Worm (Caenorhabditis elegans) whole organism, L2 larva: ENCODE data around the gene F26G1.5.

Experiments used
- F13H6.1 ChIP-seq: sonication (generic microtip); optimal IDR thresholded peaks from 2 replicates; lab custom pipeline; 2016; ENCODE audit warnings: missing genetic modification characterization, missing compliant biosample characterization
- R02D3.7 ChIP-seq: fragments of 150-350 bp; optimal IDR thresholded peaks from 2 replicates; lab custom pipeline; 2014; ENCODE audit warnings: missing biosample characterization, missing genetic modification characterization
- Y55F3AM.14 ChIP-seq: fragments of 200-800 bp; sonication (Bioruptor generic); optimal IDR thresholded peaks from 2 replicates; lab custom pipeline; 2018; ENCODE audit warnings: mild to moderate bottlenecking, missing genetic modification characterization, missing compliant biosample characterization
- ZK546.5 ChIP-seq: sonication (generic microtip); optimal IDR thresholded peaks from 2 replicates; lab custom pipeline; 2017; ENCODE audit warnings: missing biosample characterization, missing genetic modification characterization
- alr-1 ChIP-seq: fragments of 150-350 bp; optimal IDR thresholded peaks from 2 replicates; lab custom pipeline; 2014; ENCODE audit warnings: missing biosample characterization, missing genetic modification characterization
- aly-2 ChIP-seq: fragments of 150-350 bp; optimal IDR thresholded peaks from 2 replicates; lab custom pipeline; 2014; ENCODE audit warnings: missing biosample characterization, missing genetic modification characterization
- blmp-1 ChIP-seq: sonication (generic microtip); optimal IDR thresholded peaks from 2 replicates; lab custom pipeline; 2017; ENCODE audit warnings: missing genetic modification characterization, mild to moderate bottlenecking, missing compliant biosample characterization, antibody characterized with exemption, moderate library complexity; ENCODE audit not compliant: insufficient read depth
- ceh-16 ChIP-seq: fragments of 150-350 bp; optimal IDR thresholded peaks from 2 replicates; lab custom pipeline; 2014; ENCODE audit warnings: missing biosample characterization, missing genetic modification characterization
- ceh-82 ChIP-seq: fragments of 150-350 bp; optimal IDR thresholded peaks from 2 replicates; lab custom pipeline; 2014; ENCODE audit warnings: missing biosample characterization, missing genetic modification characterization
- crh-2 ChIP-seq: sonication (generic microtip); optimal IDR thresholded peaks from 2 replicates; lab custom pipeline; 2017; ENCODE audit warnings: missing biosample characterization, missing genetic modification characterization
- dmd-4 ChIP-seq: sonication (generic microtip); optimal IDR thresholded peaks from 2 replicates; lab custom pipeline; 2017; ENCODE audit warnings: missing biosample characterization, missing genetic modification characterization
- egl-27 ChIP-seq: sonication (generic microtip); optimal IDR thresholded peaks from 3 replicates; lab custom pipeline; 2017; ENCODE audit warnings: missing biosample characterization, missing genetic modification reagents, missing genetic modification characterization
- elt-3 ChIP-seq: sonication (generic microtip); optimal IDR thresholded peaks from 2 replicates; lab custom pipeline; 2017; ENCODE audit warnings: missing biosample characterization, missing genetic modification characterization
- fos-1 ChIP-seq: fragments of 150-350 bp; optimal IDR thresholded peaks from 2 replicates; lab custom pipeline; 2014; ENCODE audit warnings: missing biosample characterization, missing genetic modification characterization
- gmeb-1 ChIP-seq: fragments of 150-350 bp; optimal IDR thresholded peaks from 2 replicates; lab custom pipeline; 2014; ENCODE audit warnings: missing biosample characterization, missing genetic modification characterization
- lin-13 ChIP-seq: fragments of 150-350 bp; optimal IDR thresholded peaks from 2 replicates; lab custom pipeline; 2014; ENCODE audit warnings: missing biosample characterization, missing genetic modification reagents, missing genetic modification characterization
- lsy-2 ChIP-seq, 2 experiments: fragments of 150-350 bp in 1 of 2; sonication (generic microtip) in 1 of 2; optimal IDR thresholded peaks; 2 replicates each; lab custom pipeline; 2014 to 2017; ENCODE audit warnings: missing biosample characterization in 2 of 2, missing genetic modification characterization in 2 of 2
- mab-5 ChIP-seq: fragments of 150-350 bp; optimal IDR thresholded peaks from 2 replicates; lab custom pipeline; 2014; ENCODE audit warnings: missing biosample characterization, missing genetic modification characterization
- mbf-1 ChIP-seq: sonication (generic microtip); optimal IDR thresholded peaks from 2 replicates; lab custom pipeline; 2017; ENCODE audit warnings: missing biosample characterization, missing genetic modification characterization
- mdl-1 ChIP-seq, 2 experiments: fragments of 150-350 bp in 1 of 2; sonication (generic microtip) in 1 of 2; optimal IDR thresholded peaks; 2 replicates each; lab custom pipeline; 2017; ENCODE audit warnings: missing biosample characterization in 2 of 2, missing genetic modification characterization in 2 of 2
- nhr-10 ChIP-seq: sonication (generic microtip); optimal IDR thresholded peaks from 2 replicates; lab custom pipeline; 2017; ENCODE audit warnings: missing biosample characterization, missing genetic modification characterization
- nhr-11 ChIP-seq: fragments of 150-350 bp; optimal IDR thresholded peaks from 2 replicates; lab custom pipeline; 2014; ENCODE audit warnings: missing biosample characterization, missing genetic modification characterization
- nhr-129 ChIP-seq: fragments of 150-350 bp; optimal IDR thresholded peaks from 2 replicates; lab custom pipeline; 2014; ENCODE audit warnings: missing biosample characterization, missing genetic modification characterization
- nhr-21 ChIP-seq: fragments of 150-350 bp; optimal IDR thresholded peaks from 2 replicates; lab custom pipeline; 2014; ENCODE audit warnings: missing biosample characterization, missing genetic modification characterization
- nhr-23 ChIP-seq: fragments of 150-350 bp; optimal IDR thresholded peaks from 2 replicates; lab custom pipeline; 2014; ENCODE audit warnings: missing biosample characterization, missing genetic modification reagents, missing genetic modification characterization
- nhr-237 ChIP-seq: fragments of 150-350 bp; optimal IDR thresholded peaks from 2 replicates; lab custom pipeline; 2014; ENCODE audit warnings: missing biosample characterization, missing genetic modification characterization
- nhr-25 ChIP-seq: fragments of 150-350 bp; sonication (generic microtip); optimal IDR thresholded peaks from 3 replicates; lab custom pipeline; 2014; ENCODE audit warnings: missing biosample characterization, missing genetic modification characterization
- nhr-77 ChIP-seq: fragments of 150-350 bp; optimal IDR thresholded peaks from 2 replicates; lab custom pipeline; 2014; ENCODE audit warnings: missing biosample characterization, missing genetic modification characterization
- sem-4 ChIP-seq: fragments of 150-350 bp; optimal IDR thresholded peaks from 2 replicates; lab custom pipeline; 2014; ENCODE audit warnings: missing biosample characterization, missing genetic modification reagents, missing genetic modification characterization
- skn-1 ChIP-seq: sonication (generic microtip); optimal IDR thresholded peaks from 2 replicates; lab custom pipeline; 2017; ENCODE audit warnings: missing biosample characterization, missing genetic modification characterization
- sma-3 ChIP-seq: sonication (generic microtip); optimal IDR thresholded peaks from 2 replicates; lab custom pipeline; 2016; ENCODE audit warnings: missing genetic modification reagents, missing genetic modification characterization, missing compliant biosample characterization
- sma-9 ChIP-seq, 2 experiments: fragments of 150-350 bp in 1 of 2; sonication (generic microtip) in 1 of 2; optimal IDR thresholded peaks; 2 replicates each; lab custom pipeline; 2014 to 2016; ENCODE audit warnings: missing genetic modification characterization in 2 of 2, mild to moderate bottlenecking in 1 of 2, missing biosample characterization in 1 of 2, missing compliant biosample characterization in 1 of 2, missing genetic modification reagents in 1 of 2, moderate library complexity in 1 of 2
- snpc-4 ChIP-seq: fragments of 150-350 bp; optimal IDR thresholded peaks from 2 replicates; lab custom pipeline; 2014; ENCODE audit warnings: missing biosample characterization, missing genetic modification characterization
- unc-39 ChIP-seq: fragments of 150-350 bp; optimal IDR thresholded peaks from 2 replicates; lab custom pipeline; 2014; ENCODE audit warnings: missing biosample characterization, missing genetic modification characterization
- unc-55 ChIP-seq: fragments of 150-350 bp; sonication (generic microtip); optimal IDR thresholded peaks from 3 replicates; lab custom pipeline; 2014; ENCODE audit warnings: missing biosample characterization, missing genetic modification reagents, missing genetic modification characterization
- zag-1 ChIP-seq: fragments of 150-350 bp; optimal IDR thresholded peaks from 2 replicates; lab custom pipeline; 2014; ENCODE audit warnings: missing biosample characterization, missing genetic modification characterization
- ztf-1 ChIP-seq: fragments of 200-800 bp; sonication (Bioruptor generic); conservative IDR thresholded peaks from 2 replicates; pipeline ENCODE4 v1.3.6; 2022; ENCODE audit warnings: missing genetic modification characterization, missing compliant biosample characterization
- ztf-4 ChIP-seq: fragments of 150-350 bp; optimal IDR thresholded peaks from 2 replicates; lab custom pipeline; 2014; ENCODE audit warnings: missing biosample characterization, missing genetic modification characterization

The F26G1.5 gene

ce11 chrII:4748374-4748773 lies 22.8 kb downstream of the F26G1.5 start:
- peak; percentile 21 for TF ChIP-seq blmp-1 (tag; lab: Kevin White, UChicago)
- no peak for TF ChIP-seq ceh-82 (tag; lab: Kevin White, UChicago)
- no peak for TF ChIP-seq nhr-129 (tag; lab: Kevin White, UChicago)
- TF ChIP-seq sma-3: peak; percentile 43
- peak; percentile 55 for TF ChIP-seq nhr-25 (tag; lab: Kevin White, UChicago)
- TF ChIP-seq nhr-21 (tag; lab: Kevin White, UChicago): peak; percentile 54
- no peak for TF ChIP-seq mbf-1 (tag; lab: Kevin White, UChicago)
- TF ChIP-seq lin-13 (GFP tag; lab: Kevin White, UChicago): no peak
- TF ChIP-seq sma-9 (GFP tag; optimal IDR thresholded peaks at IDR 0.05; lab: Kevin White, UChicago): peak; percentile 44
- no peak for TF ChIP-seq sma-9 (tag; optimal IDR thresholded peaks at IDR 0.05; lab: Kevin White, UChicago)
- TF ChIP-seq unc-55 (GFP tag; lab: Kevin White, UChicago): no peak
- TF ChIP-seq, all 48 proteins: peak for 5

ce11 chrII:4747697-4748096 lies 23.5 kb downstream of the F26G1.5 start:
- TF ChIP-seq gmeb-1 (tag; lab: Kevin White, UChicago): peak; percentile 28
- no peak for TF ChIP-seq dmd-4
- TF ChIP-seq F13H6.1 (tag; lab: Kevin White, UChicago): no peak
- TF ChIP-seq mab-5: no peak
- TF ChIP-seq snpc-4 (tag; lab: Kevin White, UChicago): no peak
- TF ChIP-seq aly-2 (tag; lab: Kevin White, UChicago): no peak
- TF ChIP-seq unc-39 (tag; lab: Kevin White, UChicago): no peak
- TF ChIP-seq blmp-1 (tag; lab: Kevin White, UChicago): no peak
- no peak for TF ChIP-seq ceh-16 (tag; lab: Kevin White, UChicago)
- peak; percentile 28 for TF ChIP-seq nhr-25 (tag; lab: Kevin White, UChicago)
- no peak for TF ChIP-seq mdl-1 (tag; optimal IDR thresholded peaks at IDR 0.05; lab: Kevin White, UChicago)
- TF ChIP-seq skn-1: no peak
- peak; percentile 31 for TF ChIP-seq sma-9 (GFP tag; optimal IDR thresholded peaks at IDR 0.05; lab: Kevin White, UChicago)
- no peak for TF ChIP-seq sma-9 (tag; optimal IDR thresholded peaks at IDR 0.05; lab: Kevin White, UChicago)
- no peak for TF ChIP-seq nhr-21 (tag; lab: Kevin White, UChicago)
- no peak for TF ChIP-seq alr-1
- no peak for TF ChIP-seq Y55F3AM.14 (GFP tag; lab: Kevin White, UChicago)
- peak; percentile 69 for TF ChIP-seq crh-2 (tag; lab: Kevin White, UChicago)
- TF ChIP-seq elt-3 (tag; lab: Kevin White, UChicago): no peak
- TF ChIP-seq mbf-1 (tag; lab: Kevin White, UChicago): no peak
- no peak for TF ChIP-seq sma-3
- TF ChIP-seq nhr-11 (tag; lab: Kevin White, UChicago): no peak
- no peak for TF ChIP-seq ZK546.5 (tag; lab: Kevin White, UChicago)
- TF ChIP-seq ztf-1 (GFP tag; lab: Robert Waterston, UW): no peak
- no peak for TF ChIP-seq nhr-129 (tag; lab: Kevin White, UChicago)
- TF ChIP-seq ztf-4 (tag; lab: Kevin White, UChicago): no peak
- TF ChIP-seq fos-1 (tag; lab: Kevin White, UChicago): no peak
- TF ChIP-seq lin-13 (GFP tag; lab: Kevin White, UChicago): no peak
- no peak for TF ChIP-seq nhr-10 (tag; lab: Kevin White, UChicago)

DNA sequence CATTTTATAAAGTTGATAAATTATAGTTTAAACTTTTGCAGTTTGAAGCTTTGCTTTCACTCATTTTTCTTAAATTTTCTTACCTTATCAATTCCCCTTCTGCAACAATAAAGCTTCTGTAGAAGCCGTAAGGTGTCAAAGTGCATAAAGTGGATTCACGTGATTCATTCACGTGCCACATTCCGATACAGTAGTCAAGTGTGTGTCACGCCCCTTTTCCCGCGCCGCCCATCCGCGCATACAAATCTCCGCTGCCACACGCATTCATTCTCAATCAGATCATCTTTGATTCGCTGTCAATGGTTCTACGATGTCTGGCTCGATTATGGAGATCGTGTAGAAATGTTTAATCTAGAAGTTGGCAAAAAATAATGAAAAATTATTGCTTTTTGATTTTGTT lies 24.1 kb downstream of the F26G1.5 start:
- TF ChIP-seq mbf-1 (tag; lab: Kevin White, UChicago): no peak
- no peak for TF ChIP-seq nhr-23 (tag; lab: Kevin White, UChicago)
- TF ChIP-seq nhr-21 (tag; lab: Kevin White, UChicago): peak; percentile 33
- no peak for TF ChIP-seq dmd-4
- TF ChIP-seq nhr-25 (tag; lab: Kevin White, UChicago): peak; percentile 18
- TF ChIP-seq nhr-11 (tag; lab: Kevin White, UChicago): no peak
- no peak for TF ChIP-seq egl-27 (tag; lab: Kevin White, UChicago)
- TF ChIP-seq R02D3.7 (tag; lab: Kevin White, UChicago): no peak
- TF ChIP-seq sma-9 (GFP tag; optimal IDR thresholded peaks at IDR 0.05; lab: Kevin White, UChicago): peak; percentile 40
- TF ChIP-seq sma-9 (tag; optimal IDR thresholded peaks at IDR 0.05; lab: Kevin White, UChicago): no peak
- no peak for TF ChIP-seq zag-1 (tag; lab: Kevin White, UChicago)
- TF ChIP-seq sma-3: peak; percentile 12
- no peak for TF ChIP-seq gmeb-1 (tag; lab: Kevin White, UChicago)
- TF ChIP-seq ceh-16 (tag; lab: Kevin White, UChicago): no peak
- no peak for TF ChIP-seq ceh-82 (tag; lab: Kevin White, UChicago)
- TF ChIP-seq nhr-10 (tag; lab: Kevin White, UChicago): no peak
- TF ChIP-seq fos-1 (tag; lab: Kevin White, UChicago): no peak
- no peak for TF ChIP-seq nhr-77
- TF ChIP-seq lsy-2 (tag; optimal IDR thresholded peaks at IDR 0.05; lab: Kevin White, UChicago): peak in 1 of 2 experiments; percentile 4
- no peak for TF ChIP-seq nhr-237
- TF ChIP-seq sem-4: no peak
- TF ChIP-seq ztf-1 (GFP tag; lab: Robert Waterston, UW): no peak
